Fruit fly (Drosophila melanogaster) whole organism, pupa: ENCODE data around the gene Ostgamma.
A peak's percentile ranks its signal among the peaks of the same experiment; 100 is the strongest.

Experiments used
- CG10348 ChIP-seq: fragments of 200-800 bp; sonication (Bioruptor generic); IDR thresholded peaks from 2 replicates; pipeline ENCODE4 v1.3.6; 2022; ENCODE audit warnings: missing biosample characterization, missing genetic modification characterization
- CG12605 ChIP-seq: fragments of 200-800 bp; sonication (Bioruptor generic); IDR thresholded peaks from 2 replicates; pipeline ENCODE4 v1.3.6; 2022; ENCODE audit warnings: missing biosample characterization, missing genetic modification characterization
- CG13204 ChIP-seq: fragments of 200-800 bp; sonication (Bioruptor generic); optimal IDR thresholded peaks from 2 replicates; lab custom pipeline; 2018; ENCODE audit warnings: missing biosample characterization, mild to moderate bottlenecking, missing genetic modification characterization, moderate library complexity
- CG14655 ChIP-seq: fragments of 200-800 bp; sonication (Bioruptor generic); optimal IDR thresholded peaks from 3 replicates; lab custom pipeline; 2017; ENCODE audit warnings: mild to moderate bottlenecking, missing biosample characterization, missing genetic modification reagents, missing genetic modification characterization
- CG15710 ChIP-seq: fragments of 200-800 bp; sonication (Bioruptor generic); optimal IDR thresholded peaks from 2 replicates; lab custom pipeline; 2018; ENCODE audit warnings: missing biosample characterization, mild to moderate bottlenecking, missing genetic modification characterization, moderate library complexity
- CG17806 ChIP-seq: fragments of 200-800 bp; sonication (Bioruptor generic); optimal IDR thresholded peaks from 2 replicates; lab custom pipeline; 2018; ENCODE audit warnings: missing biosample characterization, mild to moderate bottlenecking, missing genetic modification characterization, moderate library complexity
- CG32121 ChIP-seq: fragments of 200-800 bp; sonication (Bioruptor generic); IDR thresholded peaks from 2 replicates; pipeline ENCODE4 v1.3.6; 2022; ENCODE audit warnings: missing biosample characterization, missing genetic modification characterization
- CG34367 ChIP-seq: fragments of 200-800 bp; sonication (Bioruptor generic); optimal IDR thresholded peaks from 2 replicates; lab custom pipeline; 2018; ENCODE audit warnings: missing biosample characterization, mild to moderate bottlenecking, missing genetic modification characterization
- CG4496 ChIP-seq: fragments of 200-800 bp; sonication (Bioruptor generic); IDR thresholded peaks from 3 replicates; pipeline ENCODE4 v1.3.6; 2022; ENCODE audit warnings: missing biosample characterization, missing genetic modification characterization
- CG8159 ChIP-seq: fragments of 200-800 bp; sonication (Bioruptor generic); optimal IDR thresholded peaks from 3 replicates; lab custom pipeline; 2018; ENCODE audit warnings: missing biosample characterization, mild to moderate bottlenecking, missing genetic modification characterization, moderate library complexity
- CG8301 ChIP-seq: fragments of 200-800 bp; sonication (Bioruptor generic); optimal IDR thresholded peaks from 2 replicates; lab custom pipeline; 2018; ENCODE audit warnings: missing biosample characterization, mild to moderate bottlenecking, missing genetic modification characterization
- CG9948 ChIP-seq: fragments of 200-800 bp; sonication (Bioruptor generic); optimal IDR thresholded peaks from 2 replicates; lab custom pipeline; 2018; ENCODE audit warnings: missing biosample characterization, mild to moderate bottlenecking, missing genetic modification characterization, moderate library complexity
- D1 ChIP-seq: fragments of 200-800 bp; sonication (Bioruptor generic); optimal IDR thresholded peaks from 2 replicates; lab custom pipeline; 2018; ENCODE audit warnings: missing biosample characterization, mild to moderate bottlenecking, missing genetic modification characterization, moderate library complexity
- EcR ChIP-seq: fragments of 200-800 bp; sonication (Bioruptor generic); optimal IDR thresholded peaks from 3 replicates; lab custom pipeline; 2019; ENCODE audit warnings: missing biosample characterization, missing genetic modification characterization, mild to moderate bottlenecking, moderate library complexity, missing genetic modification reagents
- Ets98B ChIP-seq: fragments of 200-800 bp; sonication (Bioruptor generic); IDR thresholded peaks from 2 replicates; pipeline ENCODE4 v1.3.6; 2022; ENCODE audit warnings: missing biosample characterization, missing genetic modification characterization
- Pif1A ChIP-seq: fragments of 200-800 bp; sonication (Bioruptor generic); optimal IDR thresholded peaks from 3 replicates; lab custom pipeline; 2016; ENCODE audit warnings: missing biosample characterization, missing genetic modification characterization
- Pif1B ChIP-seq: fragments of 200-800 bp; sonication (Bioruptor generic); optimal IDR thresholded peaks from 3 replicates; lab custom pipeline; 2016; ENCODE audit warnings: missing biosample characterization, missing genetic modification characterization
- Snoo ChIP-seq: fragments of 200-800 bp; sonication (Bioruptor generic); optimal IDR thresholded peaks from 3 replicates; lab custom pipeline; 2017; ENCODE audit warnings: missing biosample characterization, mild to moderate bottlenecking, missing genetic modification characterization, inconsistent platforms
- fd96Ca ChIP-seq: fragments of 200-800 bp; sonication (Bioruptor generic); IDR thresholded peaks from 3 replicates; pipeline ENCODE4 v1.3.6; 2022; ENCODE audit warnings: missing biosample characterization, missing genetic modification characterization
- gl ChIP-seq: fragments of 200-800 bp; sonication (Bioruptor generic); optimal IDR thresholded peaks from 2 replicates; lab custom pipeline; 2018; ENCODE audit warnings: missing biosample characterization, mild to moderate bottlenecking, missing genetic modification characterization
- rn ChIP-seq: fragments of 200-800 bp; sonication (Bioruptor generic); IDR thresholded peaks from 2 replicates; pipeline ENCODE4 v1.3.6; 2022; ENCODE audit warnings: missing biosample characterization, missing genetic modification characterization

Gene Ostgamma

dm6 chr2L:8288087-8288486 is 19.9 kb downstream of the Ostgamma start:
- TF ChIP-seq Ets98B (GFP tag; lab: Robert Waterston, UW) (no peak), CG8159 (no peak), CG9948 (tag; lab: Kevin White, UChicago) (no peak), CG15710 (tag; lab: Kevin White, UChicago) (no peak), EcR (no peak), rn (no peak), CG4496 (GFP tag; lab: Robert Waterston, UW) (no peak), CG17806 (tag; lab: Kevin White, UChicago) (no peak)
- TF ChIP-seq, all 21 proteins: peak for 0

dm6 chr2L:8286595-8286994 is 21.4 kb downstream of the Ostgamma start:
- TF ChIP-seq EcR: peak; percentile 87
- no peak for TF ChIP-seq rn

- no peak for TF ChIP-seq Pif1A
Observed at dm6 chr2L:8284913-8285619, 22.9 kb downstream of the Ostgamma start.

dm6 chr2L:8281872-8282271 is 26.1 kb downstream of the Ostgamma start:
- TF ChIP-seq CG10348 (GFP tag; lab: Robert Waterston, UW): no peak
- TF ChIP-seq CG4496 (GFP tag; lab: Robert Waterston, UW): no peak
- no peak for TF ChIP-seq D1
- no peak for TF ChIP-seq CG17806 (tag; lab: Kevin White, UChicago)
- no peak for TF ChIP-seq EcR
- no peak for TF ChIP-seq Ets98B (GFP tag; lab: Robert Waterston, UW)
- TF ChIP-seq CG15710 (tag; lab: Kevin White, UChicago): no peak
- TF ChIP-seq CG34367: no peak

- no peak for TF ChIP-seq D1
- TF ChIP-seq CG10348 (GFP tag; lab: Robert Waterston, UW): no peak
- TF ChIP-seq EcR: peak; percentile 90
- TF ChIP-seq, all 21 proteins: peak for 1
Observed at dm6 chr2L:8280225-8280624, 27.8 kb downstream of the Ostgamma start.

dm6 chr2L:8279400-8280065 is 28.5 kb downstream of the Ostgamma start:
- TF ChIP-seq Pif1B (GFP tag; lab: Kevin White, UChicago): peak; percentile 92
- TF ChIP-seq EcR: peak; percentile 72
- TF ChIP-seq CG13204 (GFP tag; lab: Kevin White, UChicago): peak; percentile 82
- TF ChIP-seq CG17806 (tag; lab: Kevin White, UChicago): peak; percentile 94
- peak; percentile 91 for TF ChIP-seq CG8301 (tag; lab: Kevin White, UChicago)
- peak; percentile 93 for TF ChIP-seq CG8159
- no peak for TF ChIP-seq CG32121 (GFP tag; lab: Robert Waterston, UW)
- TF ChIP-seq gl (tag; lab: Kevin White, UChicago): peak; percentile 88
- TF ChIP-seq CG12605 (GFP tag; lab: Robert Waterston, UW): peak; percentile 77; the same call in 1 of the 2 replicates
- peak; percentile 94 for TF ChIP-seq CG14655
- TF ChIP-seq Snoo (tag; lab: Kevin White, UChicago): peak; percentile 92
- TF ChIP-seq Pif1A: peak; percentile 92
- peak; percentile 66 for TF ChIP-seq D1
- TF ChIP-seq CG9948 (tag; lab: Kevin White, UChicago): peak; percentile 92
- peak; percentile 77 for TF ChIP-seq Ets98B (GFP tag; lab: Robert Waterston, UW)
- TF ChIP-seq CG15710 (tag; lab: Kevin White, UChicago): peak; percentile 91
- peak; percentile 85 for TF ChIP-seq fd96Ca (GFP tag; lab: Robert Waterston, UW)
- peak; percentile 86 for TF ChIP-seq CG4496 (GFP tag; lab: Robert Waterston, UW)
- no peak for TF ChIP-seq CG10348 (GFP tag; lab: Robert Waterston, UW)
- TF ChIP-seq rn: peak; percentile 60; the same call in 1 of the 2 replicates
- TF ChIP-seq CG34367: peak; percentile 93

- TF ChIP-seq EcR (peak; percentile 81), CG10348 (GFP tag; lab: Robert Waterston, UW) (peak; percentile 93), gl (tag; lab: Kevin White, UChicago) (peak; percentile 93), fd96Ca (GFP tag; lab: Robert Waterston, UW) (peak; percentile 98), CG4496 (GFP tag; lab: Robert Waterston, UW) (peak; percentile 99), Pif1A (peak; percentile 99), CG12605 (GFP tag; lab: Robert Waterston, UW) (peak; percentile 100), D1 (peak; percentile 98), rn (peak; percentile 99), CG13204 (GFP tag; lab: Kevin White, UChicago) (peak; percentile 92), CG15710 (tag; lab: Kevin White, UChicago) (peak; percentile 98), CG8159 (peak; percentile 98), Pif1B (GFP tag; lab: Kevin White, UChicago) (peak; percentile 100), Snoo (tag; lab: Kevin White, UChicago) (peak; percentile 99), CG8301 (tag; lab: Kevin White, UChicago) (peak; percentile 98), CG34367 (peak; percentile 97), CG32121 (GFP tag; lab: Robert Waterston, UW) (peak; percentile 100), Ets98B (GFP tag; lab: Robert Waterston, UW) (peak; percentile 99), CG14655 (peak; percentile 99), CG17806 (tag; lab: Kevin White, UChicago) (peak; percentile 99), CG9948 (tag; lab: Kevin White, UChicago) (peak; percentile 98)
- TF ChIP-seq, all 21 proteins: peak for 21
Observed at dm6 chr2L:8277561-8278201, 30.3 kb downstream of the Ostgamma start.
